Fruit fly (Drosophila melanogaster) whole organism, pupa: ENCODE results near the gene kra.
A peak's percentile ranks its signal among the peaks of the same experiment; 100 is the strongest.

Experiments
- CG10348 ChIP-seq: fragments of 200-800 bp; sonication (Bioruptor generic); IDR thresholded peaks from 2 replicates; pipeline ENCODE4 v1.3.6; 2022; ENCODE audit warnings: missing biosample characterization, missing genetic modification characterization
- CG12605 ChIP-seq: fragments of 200-800 bp; sonication (Bioruptor generic); IDR thresholded peaks from 2 replicates; pipeline ENCODE4 v1.3.6; 2022; ENCODE audit warnings: missing biosample characterization, missing genetic modification characterization
- CG13204 ChIP-seq: fragments of 200-800 bp; sonication (Bioruptor generic); optimal IDR thresholded peaks from 2 replicates; lab custom pipeline; 2018; ENCODE audit warnings: missing biosample characterization, mild to moderate bottlenecking, missing genetic modification characterization, moderate library complexity
- CG14655 ChIP-seq: fragments of 200-800 bp; sonication (Bioruptor generic); optimal IDR thresholded peaks from 3 replicates; lab custom pipeline; 2017; ENCODE audit warnings: mild to moderate bottlenecking, missing biosample characterization, missing genetic modification reagents, missing genetic modification characterization
- CG15710 ChIP-seq: fragments of 200-800 bp; sonication (Bioruptor generic); optimal IDR thresholded peaks from 2 replicates; lab custom pipeline; 2018; ENCODE audit warnings: missing biosample characterization, mild to moderate bottlenecking, missing genetic modification characterization, moderate library complexity
- CG17806 ChIP-seq: fragments of 200-800 bp; sonication (Bioruptor generic); optimal IDR thresholded peaks from 2 replicates; lab custom pipeline; 2018; ENCODE audit warnings: missing biosample characterization, mild to moderate bottlenecking, missing genetic modification characterization, moderate library complexity
- CG32121 ChIP-seq: fragments of 200-800 bp; sonication (Bioruptor generic); IDR thresholded peaks from 2 replicates; pipeline ENCODE4 v1.3.6; 2022; ENCODE audit warnings: missing biosample characterization, missing genetic modification characterization
- CG34367 ChIP-seq: fragments of 200-800 bp; sonication (Bioruptor generic); optimal IDR thresholded peaks from 2 replicates; lab custom pipeline; 2018; ENCODE audit warnings: missing biosample characterization, mild to moderate bottlenecking, missing genetic modification characterization
- CG4496 ChIP-seq: fragments of 200-800 bp; sonication (Bioruptor generic); IDR thresholded peaks from 3 replicates; pipeline ENCODE4 v1.3.6; 2022; ENCODE audit warnings: missing biosample characterization, missing genetic modification characterization
- CG8159 ChIP-seq: fragments of 200-800 bp; sonication (Bioruptor generic); optimal IDR thresholded peaks from 3 replicates; lab custom pipeline; 2018; ENCODE audit warnings: missing biosample characterization, mild to moderate bottlenecking, missing genetic modification characterization, moderate library complexity
- CG8301 ChIP-seq: fragments of 200-800 bp; sonication (Bioruptor generic); optimal IDR thresholded peaks from 2 replicates; lab custom pipeline; 2018; ENCODE audit warnings: missing biosample characterization, mild to moderate bottlenecking, missing genetic modification characterization
- D1 ChIP-seq: fragments of 200-800 bp; sonication (Bioruptor generic); optimal IDR thresholded peaks from 2 replicates; lab custom pipeline; 2018; ENCODE audit warnings: missing biosample characterization, mild to moderate bottlenecking, missing genetic modification characterization, moderate library complexity
- EcR ChIP-seq: fragments of 200-800 bp; sonication (Bioruptor generic); optimal IDR thresholded peaks from 3 replicates; lab custom pipeline; 2019; ENCODE audit warnings: missing biosample characterization, missing genetic modification characterization, mild to moderate bottlenecking, moderate library complexity, missing genetic modification reagents
- Ets98B ChIP-seq: fragments of 200-800 bp; sonication (Bioruptor generic); IDR thresholded peaks from 2 replicates; pipeline ENCODE4 v1.3.6; 2022; ENCODE audit warnings: missing biosample characterization, missing genetic modification characterization
- Pif1A ChIP-seq: fragments of 200-800 bp; sonication (Bioruptor generic); optimal IDR thresholded peaks from 3 replicates; lab custom pipeline; 2016; ENCODE audit warnings: missing biosample characterization, missing genetic modification characterization
- Pif1B ChIP-seq: fragments of 200-800 bp; sonication (Bioruptor generic); optimal IDR thresholded peaks from 3 replicates; lab custom pipeline; 2016; ENCODE audit warnings: missing biosample characterization, missing genetic modification characterization
- Snoo ChIP-seq: fragments of 200-800 bp; sonication (Bioruptor generic); optimal IDR thresholded peaks from 3 replicates; lab custom pipeline; 2017; ENCODE audit warnings: missing biosample characterization, mild to moderate bottlenecking, missing genetic modification characterization, inconsistent platforms
- fd96Ca ChIP-seq: fragments of 200-800 bp; sonication (Bioruptor generic); IDR thresholded peaks from 3 replicates; pipeline ENCODE4 v1.3.6; 2022; ENCODE audit warnings: missing biosample characterization, missing genetic modification characterization
- gl ChIP-seq: fragments of 200-800 bp; sonication (Bioruptor generic); optimal IDR thresholded peaks from 2 replicates; lab custom pipeline; 2018; ENCODE audit warnings: missing biosample characterization, mild to moderate bottlenecking, missing genetic modification characterization
- rn ChIP-seq: fragments of 200-800 bp; sonication (Bioruptor generic); IDR thresholded peaks from 2 replicates; pipeline ENCODE4 v1.3.6; 2022; ENCODE audit warnings: missing biosample characterization, missing genetic modification characterization

The kra gene

dm6 chr3R:5562956-5563355 lies 38.0 kb downstream of the kra start:
- TF ChIP-seq Ets98B (GFP tag; lab: Robert Waterston, UW) = no peak
- TF ChIP-seq fd96Ca (GFP tag; lab: Robert Waterston, UW) = no peak
- no peak for TF ChIP-seq CG17806 (tag; lab: Kevin White, UChicago)
- TF ChIP-seq Pif1A (GFP tag; lab: Kevin White, UChicago) = no peak
- no peak for TF ChIP-seq CG32121 (GFP tag; lab: Robert Waterston, UW)
- no peak for TF ChIP-seq CG13204 (GFP tag; lab: Kevin White, UChicago)
- no peak for TF ChIP-seq CG8301 (tag; lab: Kevin White, UChicago)
- TF ChIP-seq CG8159 (tag; lab: Kevin White, UChicago) = no peak
- no peak for TF ChIP-seq CG12605 (GFP tag; lab: Robert Waterston, UW)
- no peak for TF ChIP-seq Pif1B (GFP tag; lab: Kevin White, UChicago)
- TF ChIP-seq CG10348 (GFP tag; lab: Robert Waterston, UW) = no peak
- TF ChIP-seq CG15710 (tag; lab: Kevin White, UChicago) = no peak
- TF ChIP-seq EcR (GFP tag; lab: Kevin White, UChicago) = no peak
- no peak for TF ChIP-seq CG34367 (tag; lab: Kevin White, UChicago)

- TF ChIP-seq D1 (tag; lab: Kevin White, UChicago) (no peak), CG4496 (GFP tag; lab: Robert Waterston, UW) (0 out of 3 replicates have a peak, but pooled peaks have one; percentile 21)
These were observed 46.1 kb downstream of the kra start, which contains the start of gene Snm1 for dm6 chr3R:5554852-5555251. Gene Snm1, plus strand, starts transcription at chr3R:5555084.

dm6 chr3R:5554082-5554481 lies 46.9 kb downstream of the kra start, which contains the start of gene Pcmt:
Gene Pcmt, minus strand, starts transcription at chr3R:5554316.
- TF ChIP-seq fd96Ca (GFP tag; lab: Robert Waterston, UW) (no peak), CG15710 (tag; lab: Kevin White, UChicago) (no peak), CG8301 (tag; lab: Kevin White, UChicago) (no peak), Pif1A (GFP tag; lab: Kevin White, UChicago) (no peak), CG12605 (GFP tag; lab: Robert Waterston, UW) (no peak), CG10348 (GFP tag; lab: Robert Waterston, UW) (no peak), gl (tag; lab: Kevin White, UChicago) (no peak), CG13204 (GFP tag; lab: Kevin White, UChicago) (no peak), CG34367 (tag; lab: Kevin White, UChicago) (no peak), CG4496 (GFP tag; lab: Robert Waterston, UW) (no peak), D1 (tag; lab: Kevin White, UChicago) (no peak), CG17806 (tag; lab: Kevin White, UChicago) (no peak), CG8159 (tag; lab: Kevin White, UChicago) (no peak), Ets98B (GFP tag; lab: Robert Waterston, UW) (no peak), Snoo (tag; lab: Kevin White, UChicago) (no peak)

dm6 chr3R:5551593-5551992 lies 49.3 kb downstream of the kra start:
- TF ChIP-seq fd96Ca (GFP tag; lab: Robert Waterston, UW) (no peak), CG8301 (tag; lab: Kevin White, UChicago) (no peak), Ets98B (GFP tag; lab: Robert Waterston, UW) (no peak), CG15710 (tag; lab: Kevin White, UChicago) (no peak), CG32121 (GFP tag; lab: Robert Waterston, UW) (no peak), CG4496 (GFP tag; lab: Robert Waterston, UW) (no peak), CG14655 (GFP tag; lab: Kevin White, UChicago) (no peak)

dm6 chr3R:5551068-5551467 lies 49.9 kb downstream of the kra start, which contains the start of gene mia:
Gene mia, minus strand, starts transcription at chr3R:5551168.
- TF ChIP-seq Ets98B (GFP tag; lab: Robert Waterston, UW) (no peak), D1 (tag; lab: Kevin White, UChicago) (no peak), CG32121 (GFP tag; lab: Robert Waterston, UW) (no peak), EcR (GFP tag; lab: Kevin White, UChicago) (no peak), rn (GFP tag; lab: Robert Waterston, UW) (no peak), CG8301 (tag; lab: Kevin White, UChicago) (no peak), Pif1B (GFP tag; lab: Kevin White, UChicago) (no peak), Snoo (tag; lab: Kevin White, UChicago) (no peak), fd96Ca (GFP tag; lab: Robert Waterston, UW) (no peak)
- TF ChIP-seq, all 21 proteins: peak for 0

dm6 chr3R:5550452-5550851 lies 50.5 kb downstream of the kra start:
- TF ChIP-seq Snoo (tag; lab: Kevin White, UChicago) (no peak), Pif1A (GFP tag; lab: Kevin White, UChicago) (no peak), CG13204 (GFP tag; lab: Kevin White, UChicago) (no peak), CG8301 (tag; lab: Kevin White, UChicago) (no peak), CG8159 (tag; lab: Kevin White, UChicago) (no peak), CG14655 (GFP tag; lab: Kevin White, UChicago) (no peak), Pif1B (GFP tag; lab: Kevin White, UChicago) (no peak), fd96Ca (GFP tag; lab: Robert Waterston, UW) (no peak), EcR (GFP tag; lab: Kevin White, UChicago) (no peak), CG10348 (GFP tag; lab: Robert Waterston, UW) (no peak), gl (tag; lab: Kevin White, UChicago) (no peak)
- TF ChIP-seq, all 21 proteins: peak for 0
